Worm (Caenorhabditis elegans) whole organism, late embryonic: ENCODE measurements around the gene C46F11.5.
A peak's percentile ranks its signal among the peaks of the same experiment; 100 is the strongest.

ENCODE experiments used
- C08G9.2 ChIP-seq: sonication (generic microtip); optimal IDR thresholded peaks from 2 replicates; lab custom pipeline; 2016; ENCODE audit warnings: mild to moderate bottlenecking, missing genetic modification characterization, moderate library complexity, missing compliant biosample characterization
- K02D7.2 ChIP-seq: sonication (generic microtip); optimal IDR thresholded peaks from 2 replicates; lab custom pipeline; 2017; ENCODE audit warnings: mild to moderate bottlenecking, missing genetic modification characterization, missing compliant biosample characterization
- K09A11.1 ChIP-seq: sonication (generic microtip); optimal IDR thresholded peaks from 2 replicates; lab custom pipeline; 2017; ENCODE audit warnings: antibody characterized with exemption, mild to moderate bottlenecking, missing genetic modification characterization, missing compliant biosample characterization; ENCODE audit not compliant: insufficient read depth
- T23F11.4 ChIP-seq: fragments of 200-800 bp; sonication (Bioruptor generic); optimal IDR thresholded peaks from 2 replicates; lab custom pipeline; 2018; ENCODE audit warnings: mild to moderate bottlenecking, missing genetic modification characterization, missing compliant biosample characterization
- Y22D7AL.16 ChIP-seq: sonication (generic microtip); optimal IDR thresholded peaks from 2 replicates; lab custom pipeline; 2016; ENCODE audit warnings: missing genetic modification characterization, missing compliant biosample characterization
- ama-1 ChIP-seq: fragments of 150-350 bp; optimal IDR thresholded peaks from 2 replicates; lab custom pipeline; 2014
- ceh-14 ChIP-seq: sonication (generic microtip); optimal IDR thresholded peaks from 2 replicates; lab custom pipeline; 2016; ENCODE audit warnings: missing genotype, missing genetic modification characterization, missing compliant biosample characterization
- ceh-18 ChIP-seq: sonication (generic microtip); optimal IDR thresholded peaks from 2 replicates; lab custom pipeline; 2016; ENCODE audit warnings: missing genetic modification characterization, missing compliant biosample characterization
- ceh-19 ChIP-seq: fragments of 200-800 bp; sonication (Bioruptor generic); optimal IDR thresholded peaks from 2 replicates; lab custom pipeline; 2018; ENCODE audit warnings: mild to moderate bottlenecking, missing genetic modification characterization, missing compliant biosample characterization
- ceh-22 ChIP-seq: sonication (generic microtip); optimal IDR thresholded peaks from 2 replicates; lab custom pipeline; 2017; ENCODE audit warnings: missing biosample characterization, missing genetic modification characterization
- ceh-24 ChIP-seq: sonication (generic microtip); optimal IDR thresholded peaks from 2 replicates; lab custom pipeline; 2016; ENCODE audit warnings: mild to moderate bottlenecking, missing genetic modification characterization, missing compliant biosample characterization
- ceh-30 ChIP-seq: fragments of 150-350 bp; optimal IDR thresholded peaks from 2 replicates; lab custom pipeline; 2014; ENCODE audit warnings: missing biosample characterization, missing genetic modification characterization
- ceh-31 ChIP-seq: sonication (generic microtip); optimal IDR thresholded peaks from 2 replicates; lab custom pipeline; 2016; ENCODE audit warnings: missing genetic modification characterization, missing compliant biosample characterization
- ceh-34 ChIP-seq: sonication (generic microtip); optimal IDR thresholded peaks from 2 replicates; lab custom pipeline; 2016; ENCODE audit warnings: mild to moderate bottlenecking, missing genetic modification characterization, missing compliant biosample characterization
- ceh-45 ChIP-seq: fragments of 200-800 bp; sonication (Bioruptor generic); IDR thresholded peaks from 2 replicates; pipeline ENCODE4 v1.3.6; 2022; ENCODE audit warnings: missing genetic modification reagents, missing genetic modification characterization, missing compliant biosample characterization
- dmd-4 ChIP-seq: sonication (generic microtip); optimal IDR thresholded peaks from 2 replicates; lab custom pipeline; 2016; ENCODE audit warnings: borderline replicate concordance, missing genetic modification characterization, missing compliant biosample characterization
- dve-1 ChIP-seq: sonication (generic microtip); optimal IDR thresholded peaks from 2 replicates; lab custom pipeline; 2017; ENCODE audit warnings: antibody characterized with exemption, mild to moderate bottlenecking, missing genetic modification characterization, missing compliant biosample characterization
- elt-2 ChIP-seq: sonication (generic microtip); optimal IDR thresholded peaks from 2 replicates; lab custom pipeline; 2016; ENCODE audit warnings: missing genetic modification reagents, missing genetic modification characterization, missing compliant biosample characterization
- elt-4 ChIP-seq: sonication (generic microtip); optimal IDR thresholded peaks from 2 replicates; lab custom pipeline; 2016; ENCODE audit warnings: missing genetic modification characterization, missing compliant biosample characterization
- ets-4 ChIP-seq: sonication (generic microtip); optimal IDR thresholded peaks from 2 replicates; lab custom pipeline; 2016; ENCODE audit warnings: missing genetic modification characterization, missing compliant biosample characterization
- eyg-1 ChIP-seq: sonication (generic microtip); optimal IDR thresholded peaks from 2 replicates; lab custom pipeline; 2016; ENCODE audit warnings: missing genotype, missing genetic modification characterization, missing compliant biosample characterization
- fkh-6 ChIP-seq: sonication (generic microtip); optimal IDR thresholded peaks from 2 replicates; lab custom pipeline; 2016; ENCODE audit warnings: missing genetic modification characterization, missing compliant biosample characterization
- gmeb-2 ChIP-seq: sonication (generic microtip); optimal IDR thresholded peaks from 2 replicates; lab custom pipeline; 2016; ENCODE audit warnings: missing genetic modification characterization, inconsistent platforms, missing compliant biosample characterization
- hlh-13 ChIP-seq: fragments of 200-800 bp; sonication (Bioruptor generic); optimal IDR thresholded peaks from 2 replicates; lab custom pipeline; 2018; ENCODE audit warnings: mild to moderate bottlenecking, missing genetic modification characterization, missing compliant biosample characterization
- hlh-15 ChIP-seq: sonication (generic microtip); optimal IDR thresholded peaks from 2 replicates; lab custom pipeline; 2016; ENCODE audit warnings: missing genetic modification characterization, missing compliant biosample characterization
- hlh-6 ChIP-seq: sonication (generic microtip); optimal IDR thresholded peaks from 2 replicates; lab custom pipeline; 2016; ENCODE audit warnings: missing genotype, missing genetic modification characterization, missing compliant biosample characterization
- hlh-8 ChIP-seq: sonication (generic microtip); optimal IDR thresholded peaks from 2 replicates; lab custom pipeline; 2016; ENCODE audit warnings: missing genotype, missing genetic modification characterization, missing compliant biosample characterization
- lim-6 ChIP-seq: sonication (generic microtip); optimal IDR thresholded peaks from 2 replicates; lab custom pipeline; 2016; ENCODE audit warnings: missing genetic modification characterization, missing compliant biosample characterization
- lin-11 ChIP-seq: fragments of 200-800 bp; sonication (Bioruptor generic); optimal IDR thresholded peaks from 2 replicates; lab custom pipeline; 2018; ENCODE audit warnings: mild to moderate bottlenecking, missing genetic modification characterization, missing compliant biosample characterization
- madf-2 ChIP-seq: sonication (generic microtip); optimal IDR thresholded peaks from 2 replicates; lab custom pipeline; 2017; ENCODE audit warnings: missing genetic modification characterization, missing compliant biosample characterization
- mec-3 ChIP-seq: sonication (generic microtip); optimal IDR thresholded peaks from 2 replicates; lab custom pipeline; 2016; ENCODE audit warnings: borderline replicate concordance, missing genetic modification characterization, missing compliant biosample characterization
- nfya-1 ChIP-seq: sonication (generic microtip); optimal IDR thresholded peaks from 2 replicates; lab custom pipeline; 2017; ENCODE audit warnings: missing genetic modification characterization, mild to moderate bottlenecking, missing compliant biosample characterization, antibody characterized with exemption, moderate library complexity
- nhr-11 ChIP-seq: fragments of 150-350 bp; optimal IDR thresholded peaks from 2 replicates; lab custom pipeline; 2014; ENCODE audit warnings: missing biosample characterization, missing genetic modification characterization
- odd-2 ChIP-seq: sonication (generic microtip); optimal IDR thresholded peaks from 2 replicates; lab custom pipeline; 2017; ENCODE audit warnings: antibody characterized with exemption, mild to moderate bottlenecking, missing genetic modification characterization, missing compliant biosample characterization
- pag-3 ChIP-seq: sonication (generic microtip); optimal IDR thresholded peaks from 2 replicates; lab custom pipeline; 2016; ENCODE audit warnings: missing compliant biosample characterization, missing genetic modification characterization, borderline replicate concordance
- pat-9 ChIP-seq: fragments of 200-800 bp; sonication (Bioruptor generic); optimal IDR thresholded peaks from 2 replicates; lab custom pipeline; 2018; ENCODE audit warnings: mild to moderate bottlenecking, missing genetic modification characterization, moderate library complexity, missing compliant biosample characterization
- pha-4 ChIP-seq: fragments of 150-350 bp; optimal IDR thresholded peaks from 2 replicates; lab custom pipeline; 2018; ENCODE audit warnings: missing biosample characterization, missing genetic modification reagents, missing genetic modification characterization
- pqm-1 ChIP-seq: sonication (generic microtip); optimal IDR thresholded peaks from 2 replicates; lab custom pipeline; 2016; ENCODE audit warnings: missing genetic modification characterization, missing compliant biosample characterization
- ref-2 ChIP-seq: sonication (generic microtip); optimal IDR thresholded peaks from 2 replicates; lab custom pipeline; 2016; ENCODE audit warnings: missing genetic modification characterization, missing compliant biosample characterization
- rnt-1 ChIP-seq: sonication (generic microtip); optimal IDR thresholded peaks from 2 replicates; lab custom pipeline; 2016; ENCODE audit warnings: missing genetic modification characterization, missing compliant biosample characterization
- sdc-2 ChIP-seq: sonication (generic microtip); optimal IDR thresholded peaks from 2 replicates; lab custom pipeline; 2016; ENCODE audit warnings: missing genotype, missing genetic modification characterization, missing compliant biosample characterization
- sox-4 ChIP-seq: sonication (generic microtip); optimal IDR thresholded peaks from 2 replicates; lab custom pipeline; 2017; ENCODE audit warnings: mild to moderate bottlenecking, missing genetic modification characterization, inconsistent platforms, missing compliant biosample characterization
- syd-9 ChIP-seq: sonication (generic microtip); optimal IDR thresholded peaks from 2 replicates; lab custom pipeline; 2016; ENCODE audit warnings: mild to moderate bottlenecking, missing genetic modification characterization, moderate library complexity, missing compliant biosample characterization
- tbx-2 ChIP-seq: sonication (generic microtip); optimal IDR thresholded peaks from 2 replicates; lab custom pipeline; 2016; ENCODE audit warnings: missing genetic modification characterization, missing compliant biosample characterization
- tbx-7 ChIP-seq: sonication (generic microtip); optimal IDR thresholded peaks from 2 replicates; lab custom pipeline; 2016; ENCODE audit warnings: missing genotype, missing genetic modification characterization, missing compliant biosample characterization
- unc-3 ChIP-seq, 2 experiments: fragments of 200-800 bp in 1 of 2; sonication (Bioruptor generic) in 1 of 2; sonication (generic microtip) in 1 of 2; conservative IDR thresholded peaks in 1 of 2; optimal IDR thresholded peaks in 1 of 2; 2 replicates each; pipeline versions ENCODE4 v1.3.6 to Lab custom; 2016 to 2022; ENCODE audit warnings: missing compliant biosample characterization in 2 of 2, missing genetic modification characterization in 2 of 2, missing genetic modification reagents in 1 of 2
- unc-42 ChIP-seq: sonication (generic microtip); optimal IDR thresholded peaks from 2 replicates; lab custom pipeline; 2016; ENCODE audit warnings: missing genotype, missing genetic modification characterization, missing compliant biosample characterization
- unc-55 ChIP-seq: sonication (generic microtip); optimal IDR thresholded peaks from 2 replicates; lab custom pipeline; 2017; ENCODE audit warnings: missing biosample characterization, missing genetic modification reagents, missing genetic modification characterization
- unc-86 ChIP-seq: sonication (generic microtip); optimal IDR thresholded peaks from 2 replicates; lab custom pipeline; 2016; ENCODE audit warnings: missing genetic modification characterization, missing compliant biosample characterization
- zip-5 ChIP-seq: sonication (generic microtip); optimal IDR thresholded peaks from 2 replicates; lab custom pipeline; 2016; ENCODE audit warnings: missing genetic modification characterization, missing compliant biosample characterization
- ztf-16 ChIP-seq: sonication (generic microtip); optimal IDR thresholded peaks from 2 replicates; lab custom pipeline; 2017; ENCODE audit warnings: missing genetic modification characterization, missing compliant biosample characterization

Gene C46F11.5

ce11 chrIII:3670336-3670735, 12.9 kb upstream of the C46F11.5 start, which contains the start of gene C46F11.6:
Gene C46F11.6 (minus strand): TSS chrIII:3670436.
- no peak for TF ChIP-seq eyg-1
- no peak for TF ChIP-seq ceh-18 (tag; lab: Kevin White, UChicago)
- TF ChIP-seq unc-55 (GFP tag; lab: Kevin White, UChicago) = no peak
- no peak for TF ChIP-seq ceh-22
- no peak for TF ChIP-seq lin-11
- TF ChIP-seq K09A11.1 (tag; lab: Kevin White, UChicago) = no peak
- TF ChIP-seq syd-9 (tag; lab: Kevin White, UChicago) = no peak
- no peak for TF ChIP-seq ama-1 (lab: Kevin White, UChicago)
- no peak for TF ChIP-seq ceh-31 (tag; lab: Kevin White, UChicago)
- TF ChIP-seq Y22D7AL.16 = no peak
- no peak for TF ChIP-seq pat-9 (tag; lab: Kevin White, UChicago)
- TF ChIP-seq ets-4 = no peak
- TF ChIP-seq unc-86 (tag; lab: Kevin White, UChicago) = no peak
- no peak for TF ChIP-seq fkh-6

ce11 chrIII:3664224-3664623, 6.8 kb upstream of the C46F11.5 start, which contains the start of gene C46F11.4:
Gene C46F11.4 (minus strand): TSS chrIII:3664304.
- TF ChIP-seq odd-2 (tag; lab: Kevin White, UChicago) (peak; percentile 87), ceh-24 (tag; lab: Kevin White, UChicago) (peak; percentile 70), hlh-15 (tag; lab: Kevin White, UChicago) (peak; percentile 82), ceh-19 (peak; percentile 89), ceh-34 (tag; lab: Kevin White, UChicago) (peak; percentile 80), sox-4 (tag; lab: Kevin White, UChicago) (peak; percentile 87), syd-9 (tag; lab: Kevin White, UChicago) (peak; percentile 75), ceh-30 (tag; lab: Kevin White, UChicago) (no peak), lim-6 (tag; lab: Kevin White, UChicago) (peak; percentile 1), tbx-7 (tag; lab: Kevin White, UChicago) (peak; percentile 43), ceh-22 (peak; percentile 65), ceh-45 (GFP tag; lab: Robert Waterston, UW) (peak; percentile 81), dve-1 (no peak), elt-2 (tag; lab: Kevin White, UChicago) (peak; percentile 96), hlh-6 (no peak), ceh-14 (peak; percentile 92), hlh-13 (peak; percentile 66), lin-11 (peak; percentile 82), elt-4 (no peak), ets-4 (peak; percentile 23), gmeb-2 (peak; percentile 88), pqm-1 (tag; lab: Kevin White, UChicago) (no peak), nfya-1 (tag; lab: Kevin White, UChicago) (peak; percentile 85), mec-3 (tag; lab: Kevin White, UChicago) (no peak), ztf-16 (tag; lab: Kevin White, UChicago) (peak; percentile 80), sdc-2 (tag; lab: Kevin White, UChicago) (peak; percentile 57), T23F11.4 (GFP tag; lab: Kevin White, UChicago) (peak; percentile 72), K02D7.2 (tag; lab: Kevin White, UChicago) (peak; percentile 87), fkh-6 (peak; percentile 77), C08G9.2 (tag; lab: Kevin White, UChicago) (peak; percentile 70), rnt-1 (tag; lab: Kevin White, UChicago) (peak; percentile 79), ref-2 (tag; lab: Kevin White, UChicago) (peak; percentile 61), hlh-8 (peak; percentile 92), eyg-1 (peak; percentile 56), zip-5 (peak; percentile 78), pha-4 (tag; lab: Kevin White, UChicago) (no peak), unc-3 (GFP tag; conservative IDR thresholded peaks at IDR 0.05; lab: Robert Waterston, UW) (peak; percentile 83), unc-3 (tag; optimal IDR thresholded peaks at IDR 0.05; lab: Kevin White, UChicago) (peak; percentile 84), tbx-2 (peak; percentile 92), dmd-4 (tag; lab: Kevin White, UChicago) (peak; percentile 66), pag-3 (no peak), nhr-11 (tag; lab: Kevin White, UChicago) (no peak), unc-42 (peak; percentile 34), madf-2 (tag; lab: Kevin White, UChicago) (peak; percentile 80)
